Fruit fly (Drosophila melanogaster): ENCODE results near the gene Cpr67Fa2.

The Cpr67Fa2 gene

dm6 chr3L:10897534-10898255 is 6.2 kb downstream of the Cpr67Fa2 start:
- TF ChIP-seq CG10348 (GFP tag; IDR thresholded peaks at IDR 0.05) (no peak), Snoo (tag; optimal IDR thresholded peaks at IDR 0.05) (no peak), CG14655 (GFP tag; optimal IDR thresholded peaks at IDR 0.05) (peak; percentile 42), EcR (GFP tag; optimal IDR thresholded peaks at IDR 0.05) (peak; percentile 11), rn (GFP tag; IDR thresholded peaks at IDR 0.05) (no peak), CG12605 (GFP tag; IDR thresholded peaks at IDR 0.05) (peak; percentile 43; the same call in 1 of the 2 replicates), Ets98B (GFP tag; IDR thresholded peaks at IDR 0.05) (peak; percentile 53; the same call in 1 of the 2 replicates), CG8301 (tag; optimal IDR thresholded peaks at IDR 0.05) (peak; percentile 43), CG4496 (GFP tag; IDR thresholded peaks at IDR 0.05) (no peak), CG17806 (tag; optimal IDR thresholded peaks at IDR 0.05) (no peak), CG34367 (tag; optimal IDR thresholded peaks at IDR 0.05) (no peak), Pif1B (GFP tag; optimal IDR thresholded peaks at IDR 0.05) (no peak), Pif1A (GFP tag; optimal IDR thresholded peaks at IDR 0.05) (no peak), gl (tag; optimal IDR thresholded peaks at IDR 0.05) (no peak)

- TF ChIP-seq CG8159 (tag; optimal IDR thresholded peaks at IDR 0.05) (peak; percentile 16), CG15710 (tag; optimal IDR thresholded peaks at IDR 0.05) (no peak), Ets98B (GFP tag; IDR thresholded peaks at IDR 0.05) (no peak), CG13204 (GFP tag; optimal IDR thresholded peaks at IDR 0.05) (peak; percentile 14), gl (tag; optimal IDR thresholded peaks at IDR 0.05) (peak; percentile 37), CG32121 (GFP tag; IDR thresholded peaks at IDR 0.05) (no peak)
Observed at dm6 chr3L:10898256-10898735, 6.8 kb downstream of the Cpr67Fa2 start.

- TF ChIP-seq Pif1B (GFP tag; optimal IDR thresholded peaks at IDR 0.05): peak; percentile 16
- no peak for TF ChIP-seq CG34367 (tag; optimal IDR thresholded peaks at IDR 0.05)
- peak; percentile 26; the same call in 1 of the 3 replicates for TF ChIP-seq CG4496 (GFP tag; IDR thresholded peaks at IDR 0.05)
Observed at dm6 chr3L:10899087-10899511, 7.6 kb downstream of the Cpr67Fa2 start, which contains the start of gene Aps. TSS of gene Aps (minus strand) at chr3L:10899123.

dm6 chr3L:10903449-10903848 is 11.9 kb downstream of the Cpr67Fa2 start:
- TF ChIP-seq CG8159 (tag; optimal IDR thresholded peaks at IDR 0.05) (peak; percentile 5), CG9948 (tag; optimal IDR thresholded peaks at IDR 0.05) (peak; percentile 59), CG13204 (GFP tag; optimal IDR thresholded peaks at IDR 0.05) (no peak), CG14655 (GFP tag; optimal IDR thresholded peaks at IDR 0.05) (peak; percentile 81), CG15710 (tag; optimal IDR thresholded peaks at IDR 0.05) (no peak), CG8301 (tag; optimal IDR thresholded peaks at IDR 0.05) (peak; percentile 56), Snoo (tag; optimal IDR thresholded peaks at IDR 0.05) (peak; percentile 20)

dm6 chr3L:10904770-10905169 is 13.3 kb downstream of the Cpr67Fa2 start:
- no peak for TF ChIP-seq CG12605 (GFP tag; IDR thresholded peaks at IDR 0.05)
- no peak for TF ChIP-seq Pif1A (GFP tag; optimal IDR thresholded peaks at IDR 0.05)
- TF ChIP-seq CG13204 (GFP tag; optimal IDR thresholded peaks at IDR 0.05): no peak
- TF ChIP-seq CG32121 (GFP tag; IDR thresholded peaks at IDR 0.05): no peak
- peak; percentile 63 for TF ChIP-seq CG14655 (GFP tag; optimal IDR thresholded peaks at IDR 0.05)
- TF ChIP-seq CG9948 (tag; optimal IDR thresholded peaks at IDR 0.05): peak; percentile 62
- TF ChIP-seq gl (tag; optimal IDR thresholded peaks at IDR 0.05): peak; percentile 1
- peak; percentile 51 for TF ChIP-seq CG8301 (tag; optimal IDR thresholded peaks at IDR 0.05)
- no peak for TF ChIP-seq Pif1B (GFP tag; optimal IDR thresholded peaks at IDR 0.05)
- no peak for TF ChIP-seq CG10348 (GFP tag; IDR thresholded peaks at IDR 0.05)
- TF ChIP-seq rn (GFP tag; IDR thresholded peaks at IDR 0.05): no peak
- TF ChIP-seq EcR (GFP tag; optimal IDR thresholded peaks at IDR 0.05): no peak
- peak; percentile 15; the same call in 1 of the 3 replicates for TF ChIP-seq CG4496 (GFP tag; IDR thresholded peaks at IDR 0.05)
- TF ChIP-seq D1 (tag; optimal IDR thresholded peaks at IDR 0.05): no peak
- peak; percentile 63 for TF ChIP-seq CG8159 (tag; optimal IDR thresholded peaks at IDR 0.05)
- TF ChIP-seq Ets98B (GFP tag; IDR thresholded peaks at IDR 0.05): peak; percentile 32; the same call in 1 of the 2 replicates
- TF ChIP-seq CG17806 (tag; optimal IDR thresholded peaks at IDR 0.05): peak; percentile 63
- no peak for TF ChIP-seq fd96Ca (GFP tag; IDR thresholded peaks at IDR 0.05)
- TF ChIP-seq CG34367 (tag; optimal IDR thresholded peaks at IDR 0.05): no peak
- TF ChIP-seq Snoo (tag; optimal IDR thresholded peaks at IDR 0.05): no peak
- no peak for TF ChIP-seq CG15710 (tag; optimal IDR thresholded peaks at IDR 0.05)

dm6 chr3L:10909612-10910011 is 18.1 kb downstream of the Cpr67Fa2 start:
- no peak for TF ChIP-seq Snoo (tag; optimal IDR thresholded peaks at IDR 0.05)
- TF ChIP-seq CG14655 (GFP tag; optimal IDR thresholded peaks at IDR 0.05): peak; percentile 5
- TF ChIP-seq CG8159 (tag; optimal IDR thresholded peaks at IDR 0.05): peak; percentile 19
- TF ChIP-seq CG34367 (tag; optimal IDR thresholded peaks at IDR 0.05): no peak
- no peak for TF ChIP-seq CG13204 (GFP tag; optimal IDR thresholded peaks at IDR 0.05)
- TF ChIP-seq gl (tag; optimal IDR thresholded peaks at IDR 0.05): no peak
- no peak for TF ChIP-seq Pif1B (GFP tag; optimal IDR thresholded peaks at IDR 0.05)
